Worm (Caenorhabditis elegans): ENCODE measurements around the gene tag-51.

The tag-51 gene

DNA sequence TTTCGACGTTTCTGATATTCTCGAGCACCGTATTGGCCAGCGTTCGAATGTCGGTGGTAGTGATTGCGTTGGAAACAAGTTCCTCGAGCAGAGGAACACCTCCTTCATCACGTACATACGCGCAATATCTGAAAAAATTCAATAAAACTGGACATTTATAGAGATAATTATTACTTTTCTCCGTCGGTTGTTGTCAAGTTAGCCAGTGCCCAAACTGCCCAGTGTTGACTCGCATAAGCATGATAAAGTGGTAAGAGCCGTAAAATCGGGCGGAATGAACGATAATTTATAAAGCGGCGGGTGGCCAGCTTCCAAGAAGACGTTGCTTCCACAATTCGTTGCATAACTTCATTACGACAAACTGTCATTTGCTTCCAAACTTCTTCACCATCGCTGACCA lies 29.6 kb downstream of the tag-51 start:
- TF ChIP-seq unc-62 (GFP tag; optimal IDR thresholded peaks at IDR 0.05), result no peak

DNA sequence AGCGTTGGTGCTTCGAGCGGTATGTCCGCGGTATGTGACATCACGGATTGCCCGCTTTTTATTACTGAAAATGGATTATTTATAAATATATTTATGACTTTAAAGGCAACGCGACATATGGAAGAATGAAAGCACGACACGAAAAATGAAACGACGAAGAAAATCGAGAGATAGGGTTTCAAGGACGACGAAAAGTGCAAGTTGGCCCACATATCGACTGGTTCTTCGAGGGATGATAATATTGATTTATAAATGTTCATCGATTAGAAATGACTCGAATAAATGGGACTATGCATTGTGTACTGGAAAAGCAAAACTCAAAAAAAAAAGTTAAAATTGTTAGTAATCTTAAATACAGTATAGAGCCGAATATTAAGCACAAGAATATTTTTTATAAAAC lies 32.7 kb downstream of the tag-51 start, which contains the start of gene zer-1:
Gene zer-1 (minus strand): TSS at position 68 of the 400 bp plus-strand sequence.
- no peak for TF ChIP-seq unc-62 (GFP tag; optimal IDR thresholded peaks at IDR 0.05)

DNA sequence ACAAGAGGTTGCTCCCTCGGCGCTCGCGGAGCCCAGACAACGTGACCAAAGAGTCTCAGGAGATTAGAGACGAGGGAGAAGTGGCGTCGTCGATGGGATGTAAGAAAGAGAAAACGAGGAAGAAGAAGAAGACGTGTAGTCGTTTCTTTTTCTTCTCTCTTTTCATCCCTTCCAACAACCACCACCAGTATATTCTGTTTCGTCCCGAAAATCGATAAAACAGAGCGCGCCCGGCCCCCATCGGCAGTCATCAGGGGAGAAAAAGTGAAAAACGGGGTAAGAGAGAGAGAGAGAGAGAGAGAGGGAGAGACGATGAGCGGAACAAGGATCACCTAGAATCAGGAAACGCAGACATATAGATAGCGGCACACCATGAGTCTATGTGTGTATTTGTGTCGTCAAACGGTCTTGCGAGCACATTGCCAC lies 33.9 kb downstream of the tag-51 start:
- TF ChIP-seq unc-62 (GFP tag; optimal IDR thresholded peaks at IDR 0.05), result no peak

DNA sequence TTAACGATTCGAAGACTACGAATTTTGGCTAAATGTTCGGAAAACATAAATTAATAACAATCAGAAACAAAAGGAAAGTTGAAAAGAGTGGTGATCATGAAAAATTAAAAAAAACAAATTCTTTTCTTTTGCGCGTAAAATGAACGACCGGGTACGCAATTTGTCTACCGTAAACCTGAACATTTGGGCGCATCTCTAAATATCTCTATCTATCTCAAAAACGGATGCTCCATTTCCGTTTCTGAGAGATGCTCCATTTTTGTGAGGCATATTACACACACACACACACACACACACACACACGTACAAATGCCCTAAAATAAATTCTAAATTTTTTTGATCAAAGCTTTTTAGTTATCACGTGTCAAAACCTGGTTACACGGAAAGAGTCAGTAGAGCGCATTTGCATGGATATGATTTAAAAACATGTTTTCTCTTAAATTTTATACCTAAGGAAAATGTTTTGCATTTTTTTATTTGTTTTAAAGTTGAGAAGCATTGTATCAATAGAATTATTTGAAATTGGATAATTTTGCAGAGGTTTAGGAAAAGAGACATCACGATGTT lies 35.0 kb downstream of the tag-51 start:
- no peak for TF ChIP-seq unc-62 (GFP tag; optimal IDR thresholded peaks at IDR 0.05)

DNA sequence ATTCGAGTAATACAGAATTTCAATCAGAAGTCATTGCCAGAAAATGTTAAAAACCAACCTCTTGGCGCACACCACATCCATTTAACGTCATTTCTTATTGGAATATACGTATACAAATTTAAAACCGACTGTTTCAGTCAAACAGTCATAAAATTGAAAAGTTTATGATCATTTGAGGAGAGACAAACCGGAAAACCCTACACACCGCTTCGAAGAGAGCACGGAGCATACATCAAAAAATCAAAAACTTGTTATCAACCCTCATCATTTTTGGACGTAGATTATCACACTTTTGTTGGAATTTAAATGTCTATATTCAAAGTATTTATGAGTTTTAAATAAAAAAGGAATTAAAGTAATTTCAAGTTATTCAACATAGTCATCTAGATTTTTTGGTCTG lies 37.0 kb downstream of the tag-51 start, which contains the start of gene T24C4.10:
Gene T24C4.10 (minus strand): TSS at position 230 of the 400 bp plus-strand sequence.
- no peak for TF ChIP-seq unc-62 (GFP tag; optimal IDR thresholded peaks at IDR 0.05)

DNA sequence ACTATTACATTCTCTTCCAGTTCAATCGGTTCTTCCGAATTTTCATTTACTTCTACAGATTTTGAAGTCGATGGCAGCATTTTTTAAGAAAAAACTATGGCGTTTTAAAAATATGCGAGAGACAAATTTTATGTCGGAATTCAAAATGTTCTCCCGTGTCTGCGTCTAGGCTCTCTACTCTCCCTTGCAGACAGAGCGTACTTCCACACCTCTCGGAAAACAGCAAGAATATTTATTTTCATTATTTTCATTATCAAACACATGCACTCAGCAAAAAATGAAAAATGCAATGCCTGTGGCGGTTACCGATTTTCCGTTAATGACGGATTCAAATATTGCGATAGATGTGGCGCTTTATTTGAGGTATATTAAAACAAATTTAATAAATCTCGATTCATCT lies 41.5 kb downstream of the tag-51 start, which contains the start of the genes ztf-18 and F23H11.2:
Gene ztf-18 (minus strand): TSS at position 188 of the 400 bp plus-strand sequence.
Gene F23H11.2 (plus strand): TSS at position 223 of the 400 bp plus-strand sequence.
- TF ChIP-seq unc-62 (GFP tag; optimal IDR thresholded peaks at IDR 0.05), result no peak

DNA sequence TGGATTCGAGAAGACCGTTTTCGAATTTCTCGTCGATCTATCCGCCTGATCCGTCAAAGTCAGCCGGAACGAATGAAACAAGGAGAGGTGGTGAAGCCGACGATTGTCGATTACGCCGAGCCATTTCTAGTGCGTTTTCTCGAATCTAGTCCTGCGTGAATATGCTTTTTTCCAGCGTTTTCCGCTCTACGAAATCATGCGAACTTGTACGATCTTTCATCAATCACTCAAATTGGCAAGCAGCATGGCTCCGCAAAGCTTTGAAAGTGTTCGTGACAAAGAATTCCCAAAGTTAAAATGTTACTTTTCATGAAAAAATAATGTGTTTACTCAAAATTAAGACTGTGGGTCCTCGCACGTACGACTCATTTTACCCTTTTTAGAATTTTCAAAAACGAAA lies 42.9 kb downstream of the tag-51 start:
- no peak for TF ChIP-seq unc-62 (GFP tag; optimal IDR thresholded peaks at IDR 0.05)

DNA sequence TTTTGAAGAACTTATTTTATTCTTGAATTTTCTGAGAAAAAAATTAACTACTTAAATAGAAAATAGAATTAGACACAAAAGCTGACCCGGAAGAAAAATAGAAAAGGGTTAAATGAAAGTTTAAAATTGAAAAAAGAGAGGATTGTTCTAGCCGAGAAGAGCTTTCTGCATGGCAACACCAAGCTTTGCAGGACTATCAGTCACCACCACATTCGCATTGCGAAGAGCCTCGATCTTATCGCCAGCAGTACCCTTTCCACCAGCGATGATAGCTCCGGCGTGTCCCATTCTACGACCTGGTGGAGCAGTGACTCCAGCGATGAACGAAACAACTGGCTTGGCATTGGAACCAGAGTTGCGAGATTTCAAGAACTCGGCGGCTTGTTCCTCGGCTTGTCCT lies 46.1 kb downstream of the tag-51 start:
- no peak for TF ChIP-seq unc-62 (GFP tag; optimal IDR thresholded peaks at IDR 0.05)

DNA sequence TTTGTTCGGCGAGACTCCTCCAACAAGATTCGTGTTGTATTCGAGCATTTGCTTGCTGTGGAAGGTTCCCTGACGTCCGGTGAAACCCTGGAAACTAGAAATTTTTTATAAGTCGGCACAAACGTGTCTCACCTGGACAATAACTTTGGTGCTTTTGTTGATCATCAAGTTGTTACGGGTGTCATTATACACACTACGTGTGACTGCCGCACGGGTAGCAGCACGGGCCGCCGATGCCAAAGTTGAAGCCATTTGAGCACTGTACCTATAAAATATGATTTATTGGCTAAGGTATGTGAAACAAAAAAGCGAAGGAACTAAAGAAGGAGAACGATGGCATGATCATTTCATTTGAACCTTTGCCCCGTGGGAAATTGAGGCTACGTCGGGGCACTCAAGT lies 47.1 kb downstream of the tag-51 start, which contains the start of gene sucl-2:
Gene sucl-2 (minus strand): TSS at position 265 of the 400 bp plus-strand sequence.
- TF ChIP-seq unc-62 (GFP tag; optimal IDR thresholded peaks at IDR 0.05), result no peak

DNA sequence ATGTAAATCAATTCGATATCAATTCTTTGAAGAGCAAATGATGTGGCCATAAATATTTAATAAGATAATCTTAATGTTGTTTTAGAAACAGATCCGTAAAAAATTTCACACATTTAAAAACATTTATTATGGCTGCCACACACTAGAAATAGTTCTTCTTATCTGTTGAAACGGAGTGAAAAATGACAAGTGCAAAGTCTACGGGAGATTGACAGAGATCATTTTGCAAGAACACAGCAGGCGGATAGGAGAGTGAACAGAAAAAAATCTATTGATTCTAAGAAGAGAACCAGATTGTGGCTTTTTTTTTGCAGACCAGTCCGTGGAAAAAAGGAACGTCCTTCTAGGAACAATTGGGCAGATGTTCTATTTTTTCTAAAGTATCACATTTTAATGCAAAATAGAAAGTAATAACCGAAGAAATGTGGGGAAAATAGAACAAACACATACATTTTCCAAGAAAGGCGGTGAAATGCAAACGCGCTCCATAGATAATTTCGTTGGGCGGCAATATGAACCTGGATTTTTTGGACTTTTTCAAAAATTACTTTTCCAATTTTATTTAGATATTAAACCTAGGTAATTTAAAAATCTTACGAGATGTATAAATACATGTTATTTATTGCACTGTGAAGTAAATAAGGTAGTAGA lies 47.7 kb downstream of the tag-51 start:
- TF ChIP-seq unc-62 (GFP tag; optimal IDR thresholded peaks at IDR 0.05), result no peak
